Worm (Caenorhabditis elegans): ENCODE measurements around the gene tre-5.

DNA sequence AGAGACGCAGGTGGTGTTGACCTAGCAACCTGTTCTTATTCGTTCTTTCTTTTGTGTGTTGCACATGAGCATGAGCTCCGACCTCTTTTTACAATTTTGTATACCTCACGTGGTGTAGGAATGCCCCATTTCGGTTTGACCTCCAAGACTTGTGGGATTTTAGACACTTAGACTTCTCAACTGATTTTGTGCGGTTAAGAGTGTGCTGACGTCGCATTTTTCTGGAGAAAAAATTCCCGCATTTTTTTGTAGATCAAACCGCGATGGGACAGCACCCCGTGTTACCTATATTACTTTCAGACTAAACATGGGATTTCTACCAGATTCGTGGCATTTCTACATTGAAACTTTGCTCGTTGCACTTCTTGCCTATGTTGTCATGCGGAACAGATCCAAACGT lies 3.8 kb downstream of the tre-5 start, which contains the start of gene sptl-1:
- TF ChIP-seq ref-1 (GFP tag; conservative IDR thresholded peaks at IDR 0.05) (no peak), klf-2 (GFP tag; conservative IDR thresholded peaks at IDR 0.05) (no peak), ztf-29 (GFP tag; IDR thresholded peaks at IDR 0.05) (no peak)
